Worm (Caenorhabditis elegans): ENCODE data around the gene F23H12.3.

F23H12.3 gene

ce11 chrV:12334387-12334786 lies 10.6 kb upstream of the F23H12.3 start:
- peak in 1 of 2 experiments; percentile 94 for TF ChIP-seq daf-16 (GFP tag; optimal IDR thresholded peaks at IDR 0.05)
- TF ChIP-seq daf-16 (tag; optimal IDR thresholded peaks at IDR 0.05), result no peak
- TF ChIP-seq hlh-30 (tag; optimal IDR thresholded peaks at IDR 0.05; ENCODE audit: insufficient read depth), result peak; percentile 24
- peak; percentile 45 for TF ChIP-seq nhr-11 (tag; optimal IDR thresholded peaks at IDR 0.05)
- TF ChIP-seq ceh-20 (GFP tag; IDR thresholded peaks at IDR 0.05), result no peak

ce11 chrV:12337894-12338293 lies 7.1 kb upstream of the F23H12.3 start, which contains the start of gene twk-13:
Gene twk-13 (minus strand): TSS chrV:12337994.
- no peak for TF ChIP-seq nhr-111 (GFP tag; optimal IDR thresholded peaks at IDR 0.05)
- TF ChIP-seq rbr-2 (tag; optimal IDR thresholded peaks at IDR 0.05), result no peak

- no peak for TF ChIP-seq sdz-12 (GFP tag; optimal IDR thresholded peaks at IDR 0.05)
- TF ChIP-seq pqm-1 (tag; optimal IDR thresholded peaks at IDR 0.05), result no peak
- TF ChIP-seq unc-130 (GFP tag; optimal IDR thresholded peaks at IDR 0.05), result peak; percentile 4
- no peak for TF ChIP-seq gei-8 (GFP tag; optimal IDR thresholded peaks at IDR 0.05)
- TF ChIP-seq lin-1 (GFP tag; IDR thresholded peaks at IDR 0.05), result no peak; the same call in 1 of the 2 replicates
- peak; percentile 84 for TF ChIP-seq duxl-1 (tag; optimal IDR thresholded peaks at IDR 0.05; ENCODE audit: poor library complexity)
- peak; percentile 74; the same call in 1 of the 2 replicates for TF ChIP-seq php-3 (GFP tag; IDR thresholded peaks at IDR 0.05)
- TF ChIP-seq mep-1 (tag; optimal IDR thresholded peaks at IDR 0.05), result peak; percentile 95
- no peak for TF ChIP-seq D1046.2 (GFP tag; IDR thresholded peaks at IDR 0.05)
- peak; percentile 3 for TF ChIP-seq ama-1 (optimal IDR thresholded peaks at IDR 0.05)
- peak; percentile 29 for TF ChIP-seq snpc-4 (tag; optimal IDR thresholded peaks at IDR 0.05)
- no peak for TF ChIP-seq skn-1 (tag; optimal IDR thresholded peaks at IDR 0.05)
- TF ChIP-seq dve-1 (tag; optimal IDR thresholded peaks at IDR 0.05; ENCODE audit: insufficient read depth), result peak; percentile 94
- TF ChIP-seq egl-43 (GFP tag; IDR thresholded peaks at IDR 0.05), result no peak
- TF ChIP-seq mes-2 (tag; optimal IDR thresholded peaks at IDR 0.05; ENCODE audit: poor library complexity, severe bottlenecking), result peak; percentile 95
- no peak for TF ChIP-seq zag-1 (tag; optimal IDR thresholded peaks at IDR 0.05)
- peak; percentile 82 for TF ChIP-seq hlh-30 (tag; optimal IDR thresholded peaks at IDR 0.05; ENCODE audit: insufficient read depth)
- TF ChIP-seq lin-38 (GFP tag; IDR thresholded peaks at IDR 0.05), result peak; percentile 91
- peak; percentile 49 for TF ChIP-seq zfp-2 (tag; optimal IDR thresholded peaks at IDR 0.05)
- TF ChIP-seq dmd-8 (GFP tag; IDR thresholded peaks at IDR 0.05), result no peak
- no peak for TF ChIP-seq madf-5 (GFP tag; IDR thresholded peaks at IDR 0.05)
- no peak for TF ChIP-seq ZK546.5 (tag; optimal IDR thresholded peaks at IDR 0.05)
- no peak; the same call in none of the 2 replicates for TF ChIP-seq T26A8.4 (GFP tag; IDR thresholded peaks at IDR 0.05)
- no peak for TF ChIP-seq unc-39 (tag; optimal IDR thresholded peaks at IDR 0.05)
- peak; percentile 76 for TF ChIP-seq jun-1 (tag; optimal IDR thresholded peaks at IDR 0.05)
- peak; percentile 90 for TF ChIP-seq Y48G9A.11 (GFP tag; IDR thresholded peaks at IDR 0.05)
- no peak; the same call in 1 of the 2 replicates for TF ChIP-seq zfp-3 (GFP tag; conservative IDR thresholded peaks at IDR 0.05)
- TF ChIP-seq mdl-1 (tag; optimal IDR thresholded peaks at IDR 0.05), result peak in 1 of 2 experiments; percentile 64
- TF ChIP-seq dpl-1 (GFP tag; optimal IDR thresholded peaks at IDR 0.05), result peak; percentile 99
- no peak for TF ChIP-seq ceh-62 (tag; optimal IDR thresholded peaks at IDR 0.05)
- peak; percentile 89 for TF ChIP-seq fkh-10 (GFP tag; optimal IDR thresholded peaks at IDR 0.05)
- TF ChIP-seq hif-1 (tag; optimal IDR thresholded peaks at IDR 0.05), result peak; percentile 51 to 63
- TF ChIP-seq vab-7 (GFP tag; IDR thresholded peaks at IDR 0.05), result 0 out of 2 replicates have a peak, but pooled peaks have one; percentile 24
- 0 out of 2 replicates have a peak, but pooled peaks have one; percentile 62 for TF ChIP-seq snpc-1.2 (GFP tag; IDR thresholded peaks at IDR 0.05)
- peak; percentile 80 for TF ChIP-seq nhr-48 (tag; optimal IDR thresholded peaks at IDR 0.05)
- TF ChIP-seq daf-8 (GFP tag; IDR thresholded peaks at IDR 0.05), result no peak
- peak; percentile 85 for TF ChIP-seq hmg-1.1 (GFP tag; IDR thresholded peaks at IDR 0.05)
- peak; percentile 91 for TF ChIP-seq nhr-77 (tag; optimal IDR thresholded peaks at IDR 0.05)
- TF ChIP-seq set-16 (GFP tag; IDR thresholded peaks at IDR 0.05), result no peak
- TF ChIP-seq mxl-2 (GFP tag; conservative IDR thresholded peaks at IDR 0.05), result no peak
- TF ChIP-seq F37D6.2 (tag; optimal IDR thresholded peaks at IDR 0.05), result peak; percentile 79
These were observed 1.5 kb upstream of the F23H12.3 start, which contains the start of gene tomm-20 for ce11 chrV:12343419-12343969. Gene tomm-20 (minus strand): TSS chrV:12343469.
